Worm (Caenorhabditis elegans): ENCODE data around the gene F46C5.10.
A peak's percentile ranks its signal among the peaks of the same experiment; 100 is the strongest.

Gene F46C5.10

ce11 chrII:8789828-8790558 is 28.8 kb downstream of the F46C5.10 start, which contains the start of gene F07H5.13 (continued):
- no peak for TF ChIP-seq skn-1 (tag; optimal IDR thresholded peaks at IDR 0.05)

DNA sequence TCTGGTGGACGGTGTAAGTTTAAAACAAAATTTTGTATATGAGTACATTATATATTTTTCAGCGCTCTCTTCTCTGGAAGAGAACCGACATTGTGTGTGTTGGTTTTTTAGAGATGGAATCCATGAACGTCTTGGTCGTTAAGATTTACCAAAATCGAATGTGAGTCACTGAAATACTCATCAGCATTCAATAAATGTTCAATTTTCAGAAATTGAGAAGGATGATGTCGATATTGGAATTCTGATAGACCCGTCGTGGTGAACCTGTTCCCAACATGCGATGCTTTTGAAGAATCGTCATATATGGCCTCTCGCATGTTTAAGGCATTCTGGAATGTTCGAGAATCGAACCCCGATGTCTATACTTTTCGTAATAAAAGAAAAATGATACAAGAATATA is 30.1 kb downstream of the F46C5.10 start:
- no peak for TF ChIP-seq ama-1 (optimal IDR thresholded peaks at IDR 0.05)
- TF ChIP-seq sma-3 (GFP tag; optimal IDR thresholded peaks at IDR 0.05): no peak
- no peak for TF ChIP-seq nhr-12 (tag; optimal IDR thresholded peaks at IDR 0.05)
- no peak for TF ChIP-seq ztf-11 (tag; optimal IDR thresholded peaks at IDR 0.05)
- TF ChIP-seq alr-1 (tag; optimal IDR thresholded peaks at IDR 0.05): no peak
- no peak for TF ChIP-seq unc-55 (GFP tag; optimal IDR thresholded peaks at IDR 0.05)
- no peak for TF ChIP-seq zag-1 (tag; optimal IDR thresholded peaks at IDR 0.05)
- no peak for TF ChIP-seq blmp-1 (tag; optimal IDR thresholded peaks at IDR 0.05; ENCODE audit: insufficient read depth)
- TF ChIP-seq mab-5 (tag; optimal IDR thresholded peaks at IDR 0.05): no peak
- TF ChIP-seq gmeb-1 (tag; optimal IDR thresholded peaks at IDR 0.05): no peak

ce11 chrII:8787376-8787775 is 31.5 kb downstream of the F46C5.10 start:
- TF ChIP-seq dmd-4 (tag; optimal IDR thresholded peaks at IDR 0.05): no peak
- TF ChIP-seq ztf-4 (tag; optimal IDR thresholded peaks at IDR 0.05): peak; percentile 95
- peak; percentile 97 for TF ChIP-seq nhr-25 (tag; optimal IDR thresholded peaks at IDR 0.05)
- TF ChIP-seq peb-1 (tag; optimal IDR thresholded peaks at IDR 0.05): no peak
- TF ChIP-seq nhr-77 (tag; optimal IDR thresholded peaks at IDR 0.05): peak; percentile 72
- TF ChIP-seq nhr-11 (tag; optimal IDR thresholded peaks at IDR 0.05): no peak
- TF ChIP-seq ceh-16 (tag; optimal IDR thresholded peaks at IDR 0.05): peak; percentile 47
- TF ChIP-seq snpc-4 (tag; optimal IDR thresholded peaks at IDR 0.05): peak; percentile 69
- peak; percentile 96 for TF ChIP-seq sem-4 (tag; optimal IDR thresholded peaks at IDR 0.05)
- no peak for TF ChIP-seq alr-1 (tag; optimal IDR thresholded peaks at IDR 0.05)
- no peak for TF ChIP-seq mbf-1 (tag; optimal IDR thresholded peaks at IDR 0.05)
- no peak for TF ChIP-seq unc-39 (tag; optimal IDR thresholded peaks at IDR 0.05)
- TF ChIP-seq elt-3 (tag; optimal IDR thresholded peaks at IDR 0.05): no peak
- TF ChIP-seq ceh-82 (tag; optimal IDR thresholded peaks at IDR 0.05): peak; percentile 66
- no peak for TF ChIP-seq nhr-237 (tag; optimal IDR thresholded peaks at IDR 0.05)
- TF ChIP-seq lsy-2 (tag; optimal IDR thresholded peaks at IDR 0.05): peak; percentile 75 to 96
- TF ChIP-seq ZK546.5 (tag; optimal IDR thresholded peaks at IDR 0.05): peak; percentile 28
- no peak for TF ChIP-seq lin-39 (tag; optimal IDR thresholded peaks at IDR 0.05)
- 0 out of 2 replicates have a peak, but pooled peaks have one; percentile 46 for TF ChIP-seq ztf-1 (GFP tag; conservative IDR thresholded peaks at IDR 0.05)
- peak; percentile 80 for TF ChIP-seq Y55F3AM.14 (GFP tag; optimal IDR thresholded peaks at IDR 0.05)
- peak; percentile 93 for TF ChIP-seq ama-1 (optimal IDR thresholded peaks at IDR 0.05)
- TF ChIP-seq nhr-6 (tag; optimal IDR thresholded peaks at IDR 0.05): peak; percentile 90
- TF ChIP-seq crh-2 (tag; optimal IDR thresholded peaks at IDR 0.05): peak; percentile 98
- peak; percentile 97 for TF ChIP-seq lin-11 (tag; optimal IDR thresholded peaks at IDR 0.05)
- TF ChIP-seq ztf-11 (tag; optimal IDR thresholded peaks at IDR 0.05): no peak
- peak; percentile 76 for TF ChIP-seq zag-1 (tag; optimal IDR thresholded peaks at IDR 0.05)
- peak; percentile 60 for TF ChIP-seq blmp-1 (tag; optimal IDR thresholded peaks at IDR 0.05; ENCODE audit: insufficient read depth)
- peak; percentile 97 for TF ChIP-seq sma-3 (GFP tag; optimal IDR thresholded peaks at IDR 0.05)
- TF ChIP-seq mdl-1 (tag; optimal IDR thresholded peaks at IDR 0.05): peak; percentile 32 to 75
- TF ChIP-seq gmeb-1 (tag; optimal IDR thresholded peaks at IDR 0.05): peak; percentile 92
- peak; percentile 89 for TF ChIP-seq lin-13 (GFP tag; optimal IDR thresholded peaks at IDR 0.05)
- TF ChIP-seq unc-55 (GFP tag; optimal IDR thresholded peaks at IDR 0.05): peak; percentile 93
- no peak for TF ChIP-seq nhr-23 (tag; optimal IDR thresholded peaks at IDR 0.05)
- peak; percentile 97 for TF ChIP-seq nhr-21 (tag; optimal IDR thresholded peaks at IDR 0.05)
- peak; percentile 69 for TF ChIP-seq unc-62 (GFP tag; optimal IDR thresholded peaks at IDR 0.05)
- peak; percentile 72 for TF ChIP-seq nhr-10 (tag; optimal IDR thresholded peaks at IDR 0.05)
- peak; percentile 99 for TF ChIP-seq nhr-129 (tag; optimal IDR thresholded peaks at IDR 0.05)
- TF ChIP-seq nhr-12 (tag; optimal IDR thresholded peaks at IDR 0.05): no peak
- peak; percentile 96 for TF ChIP-seq fos-1 (tag; optimal IDR thresholded peaks at IDR 0.05)
- peak; percentile 82 for TF ChIP-seq egl-27 (tag; optimal IDR thresholded peaks at IDR 0.05)
- peak; percentile 95 for TF ChIP-seq sma-9 (GFP tag; optimal IDR thresholded peaks at IDR 0.05)
- no peak for TF ChIP-seq sma-9 (tag; optimal IDR thresholded peaks at IDR 0.05)
- no peak for TF ChIP-seq elt-1 (tag; optimal IDR thresholded peaks at IDR 0.05)
- TF ChIP-seq C34F6.9 (tag; optimal IDR thresholded peaks at IDR 0.05): peak; percentile 100
- no peak for TF ChIP-seq R02D3.7 (tag; optimal IDR thresholded peaks at IDR 0.05)
- TF ChIP-seq F13H6.1 (tag; optimal IDR thresholded peaks at IDR 0.05): peak; percentile 93
- TF ChIP-seq mab-5 (tag; optimal IDR thresholded peaks at IDR 0.05): peak; percentile 92
- TF ChIP-seq aly-2 (tag; optimal IDR thresholded peaks at IDR 0.05): no peak
